Fruit fly (Drosophila melanogaster) whole organism, embryonic: ENCODE measurements around the gene CG34238.

Experiments
- Adf1 ChIP-seq: fragments of 200-800 bp; sonication (Bioruptor generic); IDR thresholded peaks from 2 replicates; pipeline ENCODE4 v1.3.6; 2022; ENCODE audit warnings: missing biosample characterization, missing genetic modification characterization
- Awh ChIP-seq: fragments of 200-800 bp; sonication (Bioruptor generic); IDR thresholded peaks from 2 replicates; pipeline ENCODE4, ENCODE4 v1.3.6; 2022; ENCODE audit warnings: missing biosample characterization, missing genetic modification characterization
- CG10321 ChIP-seq: fragments of 200-800 bp; sonication (Bioruptor generic); IDR thresholded peaks from 2 replicates; pipeline ENCODE4 v1.3.6; 2022; ENCODE audit warnings: missing biosample characterization, missing genetic modification characterization
- CG10543 ChIP-seq: fragments of 200-800 bp; sonication (Bioruptor generic); optimal IDR thresholded peaks from 3 replicates; lab custom pipeline; 2017; ENCODE audit warnings: missing biosample characterization, mild to moderate bottlenecking, missing genetic modification characterization, moderate library complexity
- CG11247 ChIP-seq: fragments of 200-800 bp; sonication (Bioruptor generic); IDR thresholded peaks from 2 replicates; pipeline ENCODE4 v1.3.6; 2022; ENCODE audit warnings: missing biosample characterization, missing genetic modification characterization
- CG11723 ChIP-seq: fragments of 200-800 bp; sonication (Bioruptor generic); optimal IDR thresholded peaks from 2 replicates; lab custom pipeline; 2017; ENCODE audit warnings: missing biosample characterization, mild to moderate bottlenecking, missing genetic modification characterization
- CG12236 ChIP-seq: fragments of 200-800 bp; sonication (Bioruptor generic); optimal IDR thresholded peaks from 2 replicates; lab custom pipeline; 2016; ENCODE audit warnings: missing biosample characterization, missing genetic modification characterization
- CG12769 ChIP-seq: fragments of 200-800 bp; sonication (Bioruptor generic); optimal IDR thresholded peaks from 2 replicates; lab custom pipeline; 2019; ENCODE audit warnings: missing biosample characterization, mild to moderate bottlenecking, missing genetic modification characterization, moderate library complexity
- CG15514 ChIP-seq: fragments of 200-800 bp; sonication (Bioruptor generic); optimal IDR thresholded peaks from 3 replicates; lab custom pipeline; 2017; ENCODE audit warnings: missing biosample characterization, missing genetic modification characterization, mild to moderate bottlenecking, moderate library complexity, missing genetic modification reagents
- CG16779 ChIP-seq: fragments of 200-800 bp; sonication (Bioruptor generic); IDR thresholded peaks from 2 replicates; pipeline ENCODE4 v1.3.6; 2022; ENCODE audit warnings: missing biosample characterization, missing genetic modification characterization
- CG17359 ChIP-seq: fragments of 200-800 bp; sonication (Bioruptor generic); optimal IDR thresholded peaks from 3 replicates; lab custom pipeline; 2018; ENCODE audit warnings: missing biosample characterization, mild to moderate bottlenecking, missing genetic modification characterization, moderate library complexity
- CG30431 ChIP-seq: fragments of 200-800 bp; sonication (Bioruptor generic); optimal IDR thresholded peaks from 2 replicates; lab custom pipeline; 2017; ENCODE audit warnings: missing biosample characterization, missing genetic modification characterization
- CG32532 ChIP-seq: fragments of 200-800 bp; sonication (Bioruptor generic); IDR thresholded peaks from 2 replicates; pipeline ENCODE4 v1.3.6; 2022; ENCODE audit warnings: missing biosample characterization, missing genetic modification characterization
- CG3995 ChIP-seq: fragments of 200-800 bp; sonication (Bioruptor generic); optimal IDR thresholded peaks from 3 replicates; lab custom pipeline; 2016; ENCODE audit warnings: missing biosample characterization, missing genetic modification characterization
- CG4617 ChIP-seq: fragments of 200-800 bp; sonication (Bioruptor generic); optimal IDR thresholded peaks from 3 replicates; lab custom pipeline; 2016; ENCODE audit warnings: missing biosample characterization, missing genetic modification characterization, borderline replicate concordance
- CG4854 ChIP-seq: fragments of 200-800 bp; sonication (Bioruptor generic); optimal IDR thresholded peaks from 2 replicates; lab custom pipeline; 2016; ENCODE audit warnings: missing biosample characterization, missing genetic modification characterization, inconsistent platforms
- CG6689 ChIP-seq: fragments of 200-800 bp; sonication (Bioruptor generic); IDR thresholded peaks from 2 replicates; pipeline ENCODE4 v1.3.6; 2022; ENCODE audit warnings: missing biosample characterization, missing genetic modification characterization
- CG8765 ChIP-seq: fragments of 200-800 bp; sonication (Bioruptor generic); IDR thresholded peaks from 2 replicates; pipeline ENCODE4 v1.3.6; 2022; ENCODE audit warnings: missing biosample characterization, missing genetic modification characterization
- D ChIP-seq, 2 experiments: fragments of 200-800 bp in 1 of 2; fragments of >200 bp in 1 of 2; sonication (Bioruptor generic) in 1 of 2; optimal IDR thresholded peaks; 2 replicates in 1 of 2; 3 replicates in 1 of 2; lab custom pipeline; 2017; ENCODE audit warnings: mild to moderate bottlenecking in 1 of 2, missing biosample characterization in 1 of 2, missing genetic modification characterization in 1 of 2, missing genetic modification reagents in 1 of 2
- HmgD ChIP-seq: fragments of 200-800 bp; sonication (Bioruptor generic); optimal IDR thresholded peaks from 3 replicates; lab custom pipeline; 2016; ENCODE audit warnings: missing biosample characterization, missing genetic modification characterization
- MBD-R2 ChIP-seq: fragments of 200-800 bp; sonication (Bioruptor generic); IDR thresholded peaks from 2 replicates; pipeline ENCODE4 v1.3.6; 2022; ENCODE audit warnings: missing biosample characterization, missing genetic modification characterization
- Med ChIP-seq: fragments of 200-800 bp; sonication (Bioruptor generic); peaks from one replicate; lab custom pipeline; 2016; ENCODE audit warnings: missing biosample characterization, missing genetic modification characterization, mild to moderate bottlenecking, inconsistent platforms, moderate library complexity
- NFAT ChIP-seq: fragments of 200-800 bp; sonication (Bioruptor generic); IDR thresholded peaks from 2 replicates; pipeline ENCODE4 v1.3.6; 2022; ENCODE audit warnings: missing biosample characterization, missing genetic modification characterization
- Oaz ChIP-seq: fragments of 200-800 bp; sonication (Bioruptor generic); IDR thresholded peaks from 2 replicates; pipeline ENCODE4 v1.3.6; 2022; ENCODE audit warnings: missing biosample characterization, missing genetic modification characterization
- Optix ChIP-seq: fragments of 200-800 bp; sonication (Bioruptor generic); IDR thresholded peaks from 3 replicates; pipeline ENCODE4 v1.3.6; 2022; ENCODE audit warnings: missing biosample characterization, missing genetic modification characterization
- Taf1 ChIP-seq: fragments of 200-800 bp; sonication (Bioruptor generic); IDR thresholded peaks from 2 replicates; pipeline ENCODE4 v1.3.6; 2022; ENCODE audit warnings: missing biosample characterization, missing genetic modification characterization
- bsh ChIP-seq, 2 experiments: fragments of 200-800 bp; sonication (Bioruptor generic); optimal IDR thresholded peaks; 2 replicates each; lab custom pipeline; 2017 to 2018; ENCODE audit warnings: mild to moderate bottlenecking in 2 of 2, missing biosample characterization in 2 of 2, missing genetic modification characterization in 2 of 2, moderate library complexity in 1 of 2
- chinmo ChIP-seq: fragments of 200-800 bp; sonication (Bioruptor generic); IDR thresholded peaks from 4 replicates; pipeline ENCODE4 v1.3.6; 2022; ENCODE audit warnings: missing biosample characterization, missing genetic modification characterization; ENCODE audit not compliant: partially characterized antibody
- ci ChIP-seq: fragments of 200-800 bp; sonication (Bioruptor generic); IDR thresholded peaks from 3 replicates; pipeline ENCODE4 v1.3.6; 2022; ENCODE audit warnings: missing biosample characterization, missing genetic modification characterization
- dysf ChIP-seq: fragments of 200-800 bp; sonication (Bioruptor generic); IDR thresholded peaks from 3 replicates; pipeline ENCODE4 v1.3.6; 2022; ENCODE audit warnings: missing biosample characterization, missing genetic modification characterization
- eve ChIP-seq, 2 experiments: fragments of >200 bp; optimal IDR thresholded peaks; 2 replicates each; lab custom pipeline; 2017; ENCODE audit warnings: missing biosample characterization in 2 of 2, missing genetic modification characterization in 2 of 2
- fd3F ChIP-seq: fragments of 200-800 bp; sonication (Bioruptor generic); optimal IDR thresholded peaks from 2 replicates; lab custom pipeline; 2018; ENCODE audit warnings: missing biosample characterization, mild to moderate bottlenecking, missing genetic modification characterization, moderate library complexity
- gcm2 ChIP-seq: fragments of 200-800 bp; sonication (Bioruptor generic); optimal IDR thresholded peaks from 2 replicates; lab custom pipeline; 2016; ENCODE audit warnings: missing biosample characterization, missing genetic modification characterization
- gem ChIP-seq: fragments of 200-800 bp; sonication (Bioruptor generic); optimal IDR thresholded peaks from 2 replicates; lab custom pipeline; 2019; ENCODE audit warnings: missing biosample characterization, mild to moderate bottlenecking, missing genetic modification characterization, moderate library complexity
- grn ChIP-seq: fragments of 200-800 bp; sonication (Bioruptor generic); optimal IDR thresholded peaks from 3 replicates; lab custom pipeline; 2017; ENCODE audit warnings: missing biosample characterization, missing genetic modification characterization
- hth ChIP-seq: fragments of >200 bp; optimal IDR thresholded peaks from 2 replicates; lab custom pipeline; 2017; ENCODE audit warnings: inconsistent platforms
- pnt ChIP-seq: fragments of 200-800 bp; sonication (Bioruptor generic); optimal IDR thresholded peaks from 3 replicates; lab custom pipeline; 2016; ENCODE audit warnings: missing biosample characterization, missing genetic modification characterization
- row ChIP-seq: fragments of 200-800 bp; sonication (Bioruptor generic); IDR thresholded peaks from 3 replicates; pipeline ENCODE4 v1.3.6; 2022; ENCODE audit warnings: missing biosample characterization, missing genetic modification characterization
- sd ChIP-seq: fragments of 200-800 bp; sonication (Bioruptor generic); optimal IDR thresholded peaks from 3 replicates; lab custom pipeline; 2018; ENCODE audit warnings: missing biosample characterization, mild to moderate bottlenecking, missing genetic modification characterization, moderate library complexity
- sens ChIP-seq: fragments of 200-800 bp; sonication (Bioruptor generic); peaks from one replicate; lab custom pipeline; 2016; ENCODE audit warnings: missing biosample characterization, missing genetic modification characterization
- sim ChIP-seq: fragments of 200-800 bp; sonication (Bioruptor generic); IDR thresholded peaks from 2 replicates; pipeline ENCODE4 v1.3.6; 2022; ENCODE audit warnings: missing biosample characterization, missing genetic modification characterization
- tap ChIP-seq: fragments of 200-800 bp; optimal IDR thresholded peaks from 3 replicates; lab custom pipeline; 2019; ENCODE audit warnings: missing biosample characterization, mild to moderate bottlenecking, missing genetic modification characterization, moderate library complexity
- unpg ChIP-seq: fragments of 200-800 bp; sonication (Bioruptor generic); optimal IDR thresholded peaks from 3 replicates; lab custom pipeline; 2018; ENCODE audit warnings: missing biosample characterization, mild to moderate bottlenecking, missing genetic modification characterization, moderate library complexity
- vvl ChIP-seq: fragments of 200-800 bp; sonication (Bioruptor generic); IDR thresholded peaks from 2 replicates; pipeline ENCODE4 v1.3.6; 2022; ENCODE audit warnings: missing biosample characterization, missing genetic modification characterization
- z ChIP-seq: fragments of 200-800 bp; sonication (Bioruptor generic); IDR thresholded peaks from 3 replicates; pipeline ENCODE4 v1.3.6; 2022; ENCODE audit warnings: missing biosample characterization, missing genetic modification characterization

CG34238 gene

DNA sequence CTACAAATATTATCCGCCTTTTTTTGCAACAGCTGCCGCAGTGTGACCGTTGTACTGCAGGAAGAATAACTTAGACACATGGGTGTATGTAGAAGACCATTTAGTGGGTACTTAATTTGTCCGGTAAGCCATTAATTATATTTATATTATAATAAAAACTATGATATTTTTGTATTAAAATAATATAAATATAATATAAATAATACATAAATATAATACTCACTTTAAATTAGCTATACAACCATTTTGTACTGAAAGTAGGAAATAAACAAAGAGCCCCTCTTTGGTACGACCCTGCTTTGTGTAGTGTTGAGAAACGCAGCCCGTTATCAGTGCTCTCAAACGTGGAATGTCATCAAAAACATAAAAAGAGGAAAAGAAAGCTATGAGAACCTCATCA lies 11.5 kb downstream of the CG34238 start, which contains the start of gene Cnep1r2 (continued):
- TF ChIP-seq tap (peak; percentile 91), unpg (peak; percentile 97), CG12236 (GFP tag; lab: Kevin White, UChicago) (no peak), CG8765 (GFP tag; lab: Robert Waterston, UW) (peak; percentile 89), CG10543 (peak; percentile 97), sd (tag; lab: Kevin White, UChicago) (peak; percentile 93), pnt (GFP tag; lab: Kevin White, UChicago) (peak; percentile 82), CG3995 (peak; percentile 20), sim (peak; percentile 88)

DNA sequence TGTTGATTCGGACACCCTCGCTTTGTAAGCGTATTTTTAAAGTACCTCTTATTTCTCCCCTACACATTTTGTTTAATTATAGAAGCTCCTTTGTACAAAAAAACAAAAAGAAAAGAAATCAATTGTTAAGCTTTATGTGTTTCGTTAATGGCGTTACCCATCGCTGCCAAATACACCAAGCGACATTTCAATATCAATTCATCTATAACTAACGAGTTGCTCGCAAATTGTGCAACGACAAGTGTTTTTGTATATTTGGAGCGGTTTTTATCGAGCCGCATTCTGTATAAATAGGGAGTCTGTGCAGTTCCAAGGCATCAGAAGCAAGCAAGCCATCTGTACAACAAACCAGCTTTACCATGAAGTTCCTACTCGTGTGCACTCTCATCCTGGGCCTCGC lies 13.1 kb downstream of the CG34238 start, which contains the start of gene CG18628:
Gene CG18628, plus strand, starts transcription at position 301 of the 400 bp plus-strand sequence.
- TF ChIP-seq gem (tag; lab: Kevin White, UChicago) (no peak), CG6689 (GFP tag; lab: Robert Waterston, UW) (no peak), ci (GFP tag; lab: Robert Waterston, UW) (no peak), NFAT (no peak), CG17359 (tag; lab: Kevin White, UChicago) (no peak), MBD-R2 (GFP tag; lab: Robert Waterston, UW) (no peak), bsh (GFP tag; optimal IDR thresholded peaks at IDR 0.05; lab: Kevin White, UChicago) (no peak), D (optimal IDR thresholded peaks at IDR 0.05; lab: Kevin White, UChicago) (no peak), D (GFP tag; optimal IDR thresholded peaks at IDR 0.05; lab: Kevin White, UChicago) (no peak), CG10321 (GFP tag; lab: Robert Waterston, UW) (no peak), Optix (no peak), CG15514 (GFP tag; lab: Kevin White, UChicago) (no peak), grn (GFP tag; lab: Kevin White, UChicago) (no peak), fd3F (no peak)
- TF ChIP-seq, all 482 proteins: peak for 0

DNA sequence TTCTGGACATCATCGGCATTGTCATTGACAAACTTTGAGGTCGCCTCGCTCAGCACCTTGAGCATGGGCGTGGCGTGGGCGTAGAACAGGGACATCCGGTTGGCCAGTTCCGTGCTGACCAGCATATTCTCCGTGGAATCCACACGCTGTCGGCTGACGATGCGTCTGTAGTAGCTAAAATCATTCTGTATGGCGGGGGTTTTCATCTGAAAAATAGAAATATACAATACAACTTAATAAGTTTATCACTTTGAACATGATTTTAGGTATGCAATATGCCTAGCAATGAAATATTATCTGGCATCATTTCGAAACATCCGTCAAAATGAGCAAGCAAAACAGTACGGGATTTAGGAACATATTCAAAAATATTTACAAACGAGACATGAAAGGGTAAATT lies 15.3 kb downstream of the CG34238 start, which contains the start of gene CG14154:
Gene CG14154, plus strand, starts transcription at position 301 of the 400 bp plus-strand sequence.
- TF ChIP-seq eve (GFP tag; optimal IDR thresholded peaks at IDR 0.05; lab: Kevin White, UChicago) (no peak), sens (GFP tag; lab: Kevin White, UChicago) (peak; percentile 22), gcm2 (GFP tag; lab: Kevin White, UChicago) (no peak)
- TF ChIP-seq, all 482 proteins: peak for 1

DNA sequence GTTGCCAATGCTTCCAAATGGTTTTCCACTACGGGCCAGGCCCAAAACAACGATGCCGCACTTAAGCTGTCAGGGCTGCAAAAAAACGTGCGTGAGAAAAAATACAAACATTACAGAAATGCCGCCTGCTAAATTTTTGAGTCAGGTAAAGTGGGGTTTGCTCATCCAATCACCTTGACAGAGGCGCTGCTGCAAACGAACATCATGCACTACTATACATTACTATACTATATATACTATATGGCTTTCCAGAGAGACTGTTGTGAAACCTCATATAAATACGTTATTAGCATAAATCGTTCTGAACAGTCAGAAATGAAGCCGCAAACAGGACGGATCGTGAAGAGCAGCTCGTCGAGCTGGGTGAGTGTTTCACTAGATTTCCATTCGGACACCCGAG lies 16.9 kb downstream of the CG34238 start, which contains the start of gene CG14153:
Gene CG14153, plus strand, starts transcription at position 301 of the 400 bp plus-strand sequence.
- TF ChIP-seq CG11723 = no peak
- TF ChIP-seq Taf1 = no peak
- TF ChIP-seq CG4854 (GFP tag; lab: Kevin White, UChicago) = no peak
- no peak for TF ChIP-seq CG4617 (GFP tag; lab: Kevin White, UChicago)
- TF ChIP-seq Adf1 (GFP tag; lab: Robert Waterston, UW) = no peak
- no peak for TF ChIP-seq Awh (GFP tag; lab: Robert Waterston, UW)

DNA sequence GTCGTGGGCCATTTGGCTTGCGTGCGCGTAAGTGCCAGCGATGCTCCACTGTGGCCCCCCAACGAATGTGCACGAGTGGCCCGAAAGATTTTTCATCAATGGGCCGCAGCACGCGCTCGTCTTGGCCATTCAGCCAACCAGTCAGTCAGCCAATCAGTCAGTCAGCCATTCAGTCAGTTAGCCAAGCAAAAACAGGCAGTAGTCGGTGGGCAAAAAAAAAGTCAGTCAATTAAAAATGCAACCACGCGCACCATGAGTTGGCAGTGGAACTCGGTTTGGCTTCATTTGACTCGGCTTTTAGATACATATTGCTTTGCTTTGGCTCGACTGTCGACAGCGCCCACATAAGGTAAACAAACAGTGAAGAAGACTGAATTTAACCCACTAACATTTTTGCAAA lies 19.7 kb downstream of the CG34238 start:
- TF ChIP-seq z (0 out of 3 replicates have a peak, but pooled peaks have one; percentile 9), CG32532 (GFP tag; lab: Robert Waterston, UW) (peak; percentile 37; the same call in 1 of the 2 replicates), Awh (GFP tag; lab: Robert Waterston, UW) (0 out of 2 replicates have a peak, but pooled peaks have one; percentile 20), HmgD (GFP tag; lab: Kevin White, UChicago) (no peak), hth (lab: Kevin White, UChicago) (no peak), Oaz (0 out of 2 replicates have a peak, but pooled peaks have one; percentile 21), ci (GFP tag; lab: Robert Waterston, UW) (peak; percentile 46; the same call in 1 of the 3 replicates), chinmo (GFP tag; lab: Robert Waterston, UW) (peak; percentile 43; the same call in 1 of the 4 replicates), Med (GFP tag; lab: Kevin White, UChicago) (peak; percentile 7), CG30431 (GFP tag; lab: Kevin White, UChicago) (no peak), row (GFP tag; lab: Robert Waterston, UW) (peak; percentile 29; the same call in 1 of the 3 replicates), CG16779 (GFP tag; lab: Robert Waterston, UW) (0 out of 2 replicates have a peak, but pooled peaks have one; percentile 25), vvl (peak; percentile 42; the same call in 1 of the 2 replicates), dysf (GFP tag; lab: Robert Waterston, UW) (no peak), CG11247 (GFP tag; lab: Robert Waterston, UW) (0 out of 2 replicates have a peak, but pooled peaks have one; percentile 28), CG12769 (peak; percentile 12)
